Worm (Caenorhabditis elegans): Measurements from ENCODE around the gene Y43F8B.17.

Gene Y43F8B.17

DNA sequence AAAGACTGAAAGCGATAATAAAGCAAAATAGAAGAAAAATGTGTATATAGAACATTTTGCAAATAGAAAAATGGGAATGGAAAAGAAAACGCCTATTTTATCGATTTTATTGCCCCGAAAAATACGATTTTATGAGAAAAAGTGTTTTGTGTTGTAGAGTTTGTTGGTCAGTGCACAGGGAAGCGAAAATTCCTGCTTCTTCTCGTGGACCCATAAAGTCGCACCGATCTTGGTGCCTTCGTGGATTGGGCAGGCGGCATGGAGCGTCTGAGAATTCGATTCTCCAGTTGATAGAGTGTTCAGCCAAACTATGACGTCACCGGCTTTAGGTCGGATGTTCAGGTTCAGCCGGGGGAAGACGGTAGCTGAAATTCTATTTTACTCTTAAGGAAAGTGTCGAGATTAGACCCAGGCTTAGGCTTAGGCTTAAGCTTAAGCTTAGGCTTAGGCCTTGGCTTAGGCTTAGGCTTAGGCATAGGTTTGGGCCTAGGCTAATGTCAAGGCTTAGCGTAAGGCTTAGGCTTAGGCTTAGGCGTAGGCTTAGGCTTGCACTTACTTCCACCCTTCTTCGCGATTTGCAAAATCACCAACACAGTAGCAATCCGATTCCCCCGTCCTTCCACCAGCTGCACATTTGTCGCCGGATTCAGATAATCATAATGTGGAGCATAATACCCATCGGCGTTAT is 27.9 kb downstream of the Y43F8B.17 start, which contains the start of gene Y43F8B.19:
Y43F8B.19 (minus strand) TSS at position 51 of the 688 bp plus-strand sequence.
- TF ChIP-seq dao-5 (tag; optimal IDR thresholded peaks at IDR 0.05) (no peak), W03F9.2 (tag; optimal IDR thresholded peaks at IDR 0.05) (no peak), him-1 (tag; optimal IDR thresholded peaks at IDR 0.05) (no peak)

DNA sequence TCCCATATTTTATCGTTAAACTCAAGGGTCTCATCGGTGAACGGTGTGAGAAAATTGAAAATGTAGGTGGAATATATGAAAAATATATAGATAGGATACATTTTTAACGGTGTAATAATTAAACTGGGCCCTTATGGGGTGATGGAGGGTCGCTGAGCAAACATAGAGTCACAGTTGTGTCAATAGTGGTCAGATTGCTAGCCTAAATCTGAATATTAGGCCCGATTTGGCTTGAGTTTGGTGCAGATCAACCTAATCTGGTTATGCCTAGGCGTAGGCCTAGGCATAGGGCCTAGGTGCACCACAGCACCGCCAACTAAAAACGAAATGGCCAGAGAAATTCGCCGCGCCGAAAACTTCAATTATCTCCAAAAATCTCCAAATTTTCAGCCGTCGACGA is 29.0 kb downstream of the Y43F8B.17 start, which contains the start of gene phy-4:
phy-4 (minus strand) TSS at position 101 of the 400 bp plus-strand sequence.
- TF ChIP-seq him-1 (tag; optimal IDR thresholded peaks at IDR 0.05) (no peak), dao-5 (tag; optimal IDR thresholded peaks at IDR 0.05) (no peak), W03F9.2 (tag; optimal IDR thresholded peaks at IDR 0.05) (no peak)

ce11 chrV:19518468-19519168 is 34.1 kb downstream of the Y43F8B.17 start:
- no peak for TF ChIP-seq W03F9.2 (tag; optimal IDR thresholded peaks at IDR 0.05)
- TF ChIP-seq him-1 (tag; optimal IDR thresholded peaks at IDR 0.05), result no peak
- no peak for TF ChIP-seq dao-5 (tag; optimal IDR thresholded peaks at IDR 0.05)

- TF ChIP-seq him-1 (tag; optimal IDR thresholded peaks at IDR 0.05) (no peak), W03F9.2 (tag; optimal IDR thresholded peaks at IDR 0.05) (no peak), dao-5 (tag; optimal IDR thresholded peaks at IDR 0.05) (no peak)
Measured at ce11 chrV:19519511-19519934, 35.0 kb downstream of the Y43F8B.17 start.

- TF ChIP-seq W03F9.2 (tag; optimal IDR thresholded peaks at IDR 0.05), result no peak
- TF ChIP-seq him-1 (tag; optimal IDR thresholded peaks at IDR 0.05), result no peak
- TF ChIP-seq dao-5 (tag; optimal IDR thresholded peaks at IDR 0.05), result no peak
Measured at ce11 chrV:19520130-19520529, 35.6 kb downstream of the Y43F8B.17 start.

- TF ChIP-seq W03F9.2 (tag; optimal IDR thresholded peaks at IDR 0.05) (no peak), dao-5 (tag; optimal IDR thresholded peaks at IDR 0.05) (no peak), him-1 (tag; optimal IDR thresholded peaks at IDR 0.05) (no peak)
Measured at ce11 chrV:19520597-19521322, 36.2 kb downstream of the Y43F8B.17 start.

- TF ChIP-seq W03F9.2 (tag; optimal IDR thresholded peaks at IDR 0.05), result no peak
- no peak for TF ChIP-seq him-1 (tag; optimal IDR thresholded peaks at IDR 0.05)
- no peak for TF ChIP-seq dao-5 (tag; optimal IDR thresholded peaks at IDR 0.05)
Measured at ce11 chrV:19521351-19522278, 37.1 kb downstream of the Y43F8B.17 start.

DNA sequence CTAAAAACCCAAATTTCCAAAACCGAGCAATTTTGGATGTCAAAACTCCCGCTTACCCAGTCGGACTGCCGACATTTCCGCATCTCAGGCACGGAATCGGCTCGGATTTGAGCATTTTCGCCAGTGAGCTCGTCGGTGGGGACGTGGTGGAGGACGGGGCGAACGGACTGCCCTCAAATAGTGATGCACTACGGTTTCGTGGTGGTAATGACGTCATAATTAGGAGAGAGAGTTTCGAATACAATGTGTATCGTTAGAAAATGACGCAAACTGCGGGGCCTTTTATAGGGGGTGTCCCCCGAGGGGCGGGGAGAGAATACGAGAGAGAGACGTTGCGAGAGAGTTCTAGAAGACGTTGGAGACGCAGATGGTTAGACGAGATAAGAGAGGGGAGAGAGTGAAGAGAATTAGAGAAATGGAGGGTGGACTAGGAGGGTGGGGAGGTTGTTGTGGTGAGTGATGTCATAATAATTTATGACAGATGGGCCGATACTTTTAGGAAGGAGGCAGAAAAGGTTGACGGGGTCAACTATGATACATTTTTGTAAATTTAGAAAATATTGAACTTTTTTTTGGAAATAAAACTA is 38.1 kb downstream of the Y43F8B.17 start:
- TF ChIP-seq him-1 (tag; optimal IDR thresholded peaks at IDR 0.05) (peak; percentile 83), W03F9.2 (tag; optimal IDR thresholded peaks at IDR 0.05) (peak; percentile 68), dao-5 (tag; optimal IDR thresholded peaks at IDR 0.05) (no peak)

ce11 chrV:19524569-19524968 is 40.0 kb downstream of the Y43F8B.17 start:
- TF ChIP-seq W03F9.2 (tag; optimal IDR thresholded peaks at IDR 0.05) (peak; percentile 43), him-1 (tag; optimal IDR thresholded peaks at IDR 0.05) (no peak)

- TF ChIP-seq W03F9.2 (tag; optimal IDR thresholded peaks at IDR 0.05) (no peak), dao-5 (tag; optimal IDR thresholded peaks at IDR 0.05) (no peak), him-1 (tag; optimal IDR thresholded peaks at IDR 0.05) (no peak)
Measured at ce11 chrV:19526197-19526596, 41.7 kb downstream of the Y43F8B.17 start.

- TF ChIP-seq dao-5 (tag; optimal IDR thresholded peaks at IDR 0.05) (no peak), W03F9.2 (tag; optimal IDR thresholded peaks at IDR 0.05) (no peak), him-1 (tag; optimal IDR thresholded peaks at IDR 0.05) (no peak)
Measured at ce11 chrV:19527565-19527964, 43.0 kb downstream of the Y43F8B.17 start.

DNA sequence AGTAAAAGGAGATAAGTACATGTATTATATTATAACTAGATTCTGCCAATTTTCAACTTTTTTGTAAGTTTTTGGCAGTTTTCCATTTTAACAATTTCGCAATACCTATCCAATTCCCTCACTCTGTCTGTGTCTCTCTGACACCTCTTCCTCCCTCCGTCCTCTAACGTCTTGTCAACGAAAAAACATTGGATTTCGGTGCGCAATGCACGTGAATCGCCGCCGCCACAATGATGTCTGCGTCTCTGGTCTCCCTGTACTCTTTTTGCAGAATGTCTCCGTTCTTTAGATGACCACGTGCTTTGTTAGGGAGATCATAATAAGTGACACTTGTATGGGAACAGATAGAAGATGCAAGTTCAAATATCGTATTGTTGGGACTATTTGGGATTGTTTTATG is 44.6 kb downstream of the Y43F8B.17 start:
- peak; percentile 87 for TF ChIP-seq W03F9.2 (tag; optimal IDR thresholded peaks at IDR 0.05)
- peak; percentile 74 for TF ChIP-seq him-1 (tag; optimal IDR thresholded peaks at IDR 0.05)
- TF ChIP-seq dao-5 (tag; optimal IDR thresholded peaks at IDR 0.05), result no peak

Measured in whole organism, L4/young adult.